Worm (Caenorhabditis elegans) whole organism, L1 larva: Measurements from ENCODE around the gene R05C11.2.
A peak's percentile ranks its signal among the peaks of the same experiment; 100 is the strongest.

Experiments
- C16A3.4 ChIP-seq: fragments of 150-350 bp; optimal IDR thresholded peaks from 2 replicates; lab custom pipeline; 2014; ENCODE audit warnings: missing biosample characterization, missing genetic modification characterization
- aha-1 ChIP-seq: fragments of 150-350 bp; optimal IDR thresholded peaks from 2 replicates; lab custom pipeline; 2014; ENCODE audit warnings: missing biosample characterization, missing genetic modification characterization
- ceh-8 ChIP-seq: fragments of 200-800 bp; sonication (Bioruptor generic); optimal IDR thresholded peaks from 2 replicates; lab custom pipeline; 2018; ENCODE audit warnings: mild to moderate bottlenecking, missing genetic modification characterization, moderate library complexity, missing compliant biosample characterization
- dpl-1 ChIP-seq, 3 experiments: fragments of 150-350 bp in 2 of 3; sonication (generic microtip) in 1 of 3; optimal IDR thresholded peaks; 2 replicates each; lab custom pipeline; 2014 to 2017; ENCODE audit warnings: missing biosample characterization in 3 of 3, missing genetic modification characterization in 3 of 3, missing genetic modification reagents in 3 of 3
- efl-1 ChIP-seq, 4 experiments: fragments of 150-350 bp; optimal IDR thresholded peaks in 3 of 4; peaks in 1 of 4; 1 replicate in 1 of 4; 2 replicates in 3 of 4; lab custom pipeline; 2014; ENCODE audit warnings: missing biosample characterization in 2 of 4, missing genetic modification characterization in 2 of 4, missing genetic modification reagents in 2 of 4
- egl-27 ChIP-seq, 2 experiments: fragments of 150-350 bp in 1 of 2; sonication (generic microtip); optimal IDR thresholded peaks; 3 replicates each; lab custom pipeline; 2017 to 2018; ENCODE audit warnings: missing biosample characterization in 2 of 2, missing genetic modification characterization in 2 of 2, missing genetic modification reagents in 2 of 2
- elt-3 ChIP-seq, 6 experiments: fragments of 150-350 bp in 1 of 6; sonication (generic microtip); optimal IDR thresholded peaks; 2 replicates each; lab custom pipeline; 2017 to 2018; ENCODE audit warnings: missing biosample characterization in 6 of 6, missing genetic modification characterization in 6 of 6, inconsistent platforms in 1 of 6
- fkh-4 ChIP-seq: sonication (generic microtip); optimal IDR thresholded peaks from 2 replicates; lab custom pipeline; 2016; ENCODE audit warnings: missing compliant biosample characterization, missing genetic modification characterization, borderline replicate concordance
- grh-1 ChIP-seq: fragments of 200-800 bp; sonication (Bioruptor generic); IDR thresholded peaks from 2 replicates; pipeline ENCODE4 v1.3.6; 2022; ENCODE audit warnings: missing genetic modification reagents, missing genetic modification characterization, missing compliant biosample characterization
- hlh-4 ChIP-seq: sonication (generic microtip); optimal IDR thresholded peaks from 2 replicates; lab custom pipeline; 2016; ENCODE audit warnings: mild to moderate bottlenecking, missing genetic modification characterization, missing compliant biosample characterization
- jun-1 ChIP-seq: fragments of 150-350 bp; optimal IDR thresholded peaks from 2 replicates; lab custom pipeline; 2014; ENCODE audit warnings: missing biosample characterization, missing genetic modification reagents, missing genetic modification characterization
- lin-13 ChIP-seq: fragments of 150-350 bp; optimal IDR thresholded peaks from 2 replicates; lab custom pipeline; 2014; ENCODE audit warnings: missing biosample characterization, missing genetic modification reagents, missing genetic modification characterization
- lin-14 ChIP-seq: fragments of 200-800 bp; sonication (Bioruptor generic); optimal IDR thresholded peaks from 2 replicates; lab custom pipeline; 2018; ENCODE audit warnings: mild to moderate bottlenecking, missing genetic modification characterization, moderate library complexity, missing compliant biosample characterization
- lin-35 ChIP-seq, 2 experiments: fragments of 150-350 bp; optimal IDR thresholded peaks; 2 replicates each; lab custom pipeline; 2014; ENCODE audit warnings: missing biosample characterization in 2 of 2, missing genetic modification characterization in 2 of 2, missing genetic modification reagents in 2 of 2
- lin-39 ChIP-seq: fragments of 150-350 bp; optimal IDR thresholded peaks from 2 replicates; lab custom pipeline; 2014; ENCODE audit warnings: missing biosample characterization, missing genetic modification reagents, missing genetic modification characterization
- lsy-2 ChIP-seq, 2 experiments: fragments of 150-350 bp; optimal IDR thresholded peaks; 2 replicates each; lab custom pipeline; 2014; ENCODE audit warnings: missing biosample characterization in 2 of 2, missing genetic modification characterization in 2 of 2
- mdl-1 ChIP-seq, 2 experiments: fragments of 150-350 bp; optimal IDR thresholded peaks; 2 replicates each; lab custom pipeline; 2014 to 2017; ENCODE audit warnings: missing biosample characterization in 2 of 2, missing genetic modification characterization in 2 of 2, inconsistent platforms in 1 of 2
- mef-2 ChIP-seq: fragments of 150-350 bp; optimal IDR thresholded peaks from 2 replicates; lab custom pipeline; 2014; ENCODE audit warnings: missing biosample characterization, missing genetic modification characterization
- nhr-19 ChIP-seq: fragments of 200-800 bp; sonication (Bioruptor generic); conservative IDR thresholded peaks from 2 replicates; pipeline ENCODE4 v1.3.6; 2022; ENCODE audit warnings: missing genetic modification characterization, missing compliant biosample characterization
- nhr-20 ChIP-seq: sonication (generic microtip); optimal IDR thresholded peaks from 2 replicates; lab custom pipeline; 2016; ENCODE audit warnings: mild to moderate bottlenecking, missing genetic modification characterization, missing compliant biosample characterization
- nhr-28 ChIP-seq: fragments of 150-350 bp; optimal IDR thresholded peaks from 2 replicates; lab custom pipeline; 2014; ENCODE audit warnings: missing biosample characterization, missing genetic modification characterization
- nhr-71 ChIP-seq: sonication (generic microtip); optimal IDR thresholded peaks from 2 replicates; lab custom pipeline; 2016; ENCODE audit warnings: mild to moderate bottlenecking, missing genetic modification characterization, moderate library complexity, missing compliant biosample characterization
- nhr-76 ChIP-seq: sonication (generic microtip); optimal IDR thresholded peaks from 2 replicates; lab custom pipeline; 2017; ENCODE audit warnings: missing biosample characterization, missing genetic modification characterization
- nhr-85 ChIP-seq: sonication (generic microtip); peaks from one replicate; lab custom pipeline; 2016; ENCODE audit warnings: missing genetic modification characterization, inconsistent platforms, missing compliant biosample characterization
- nhr-90 ChIP-seq: sonication (generic microtip); optimal IDR thresholded peaks from 2 replicates; lab custom pipeline; 2016; ENCODE audit warnings: mild to moderate bottlenecking, missing genetic modification characterization, missing compliant biosample characterization; ENCODE audit not compliant: poor library complexity
- pag-3 ChIP-seq: sonication (generic microtip); optimal IDR thresholded peaks from 2 replicates; lab custom pipeline; 2017; ENCODE audit warnings: missing genetic modification characterization, mild to moderate bottlenecking, missing compliant biosample characterization, antibody characterized with exemption, borderline replicate concordance; ENCODE audit not compliant: insufficient read depth
- rnt-1 ChIP-seq: sonication (generic microtip); optimal IDR thresholded peaks from 2 replicates; lab custom pipeline; 2016; ENCODE audit warnings: mild to moderate bottlenecking, missing genetic modification characterization, moderate library complexity, missing compliant biosample characterization
- snpc-4 ChIP-seq: fragments of 150-350 bp; optimal IDR thresholded peaks from 2 replicates; lab custom pipeline; 2014; ENCODE audit warnings: missing biosample characterization, missing genetic modification characterization
- snu-23 ChIP-seq: sonication (generic microtip); optimal IDR thresholded peaks from 2 replicates; lab custom pipeline; 2016; ENCODE audit warnings: missing genetic modification characterization, missing compliant biosample characterization
- sptf-1 ChIP-seq: fragments of 150-350 bp; optimal IDR thresholded peaks from 2 replicates; lab custom pipeline; 2014; ENCODE audit warnings: missing biosample characterization, missing genetic modification characterization
- swsn-7 ChIP-seq: sonication (generic microtip); optimal IDR thresholded peaks from 2 replicates; lab custom pipeline; 2016; ENCODE audit warnings: missing genetic modification characterization, missing compliant biosample characterization
- unc-130 ChIP-seq: fragments of 150-350 bp; optimal IDR thresholded peaks from 2 replicates; lab custom pipeline; 2017; ENCODE audit warnings: missing biosample characterization, missing genetic modification characterization, inconsistent platforms
- vab-15 ChIP-seq: sonication (generic microtip); optimal IDR thresholded peaks from 2 replicates; lab custom pipeline; 2017; ENCODE audit warnings: missing genotype, mild to moderate bottlenecking, missing genetic modification characterization, missing compliant biosample characterization
- xbp-1 ChIP-seq: sonication (generic microtip); optimal IDR thresholded peaks from 2 replicates; lab custom pipeline; 2016; ENCODE audit warnings: missing genetic modification characterization, missing compliant biosample characterization
- zag-1 ChIP-seq: fragments of 150-350 bp; optimal IDR thresholded peaks from 2 replicates; lab custom pipeline; 2014; ENCODE audit warnings: missing biosample characterization, missing genetic modification characterization

R05C11.2 gene

DNA sequence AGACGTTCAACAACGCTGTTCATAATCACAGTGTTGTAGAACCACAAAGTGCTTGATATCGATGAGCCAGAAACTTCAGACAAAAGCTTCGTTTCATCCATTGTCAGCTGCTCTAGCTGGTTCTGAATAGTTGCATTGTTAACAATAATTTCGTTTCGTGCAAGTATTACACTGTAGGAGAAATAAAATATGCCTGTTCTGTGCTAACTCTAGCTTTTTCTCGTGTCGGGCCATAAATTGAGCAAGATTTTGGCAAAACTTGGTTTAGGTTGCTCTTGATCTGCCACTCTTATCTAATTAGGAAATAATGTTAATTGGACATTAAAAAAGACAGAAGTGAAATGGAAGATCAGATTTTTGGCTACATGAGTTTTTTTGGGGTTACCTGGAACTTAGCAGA is at the start of gene R05C11.2:
Gene R05C11.2 (minus strand): TSS at position 101 of the 400 bp plus-strand sequence.
- TF ChIP-seq dpl-1 (GFP tag; optimal IDR thresholded peaks at IDR 0.05; lab: Kevin White, UChicago) (no peak), mef-2 (tag; lab: Kevin White, UChicago) (no peak), efl-1 (optimal IDR thresholded peaks at IDR 0.05; lab: Kevin White, UChicago) (no peak), efl-1 (GFP tag; optimal IDR thresholded peaks at IDR 0.05 in 1 of 2; lab: Kevin White, UChicago) (peak in 1 of 2 experiments; percentile 88)

- TF ChIP-seq rnt-1 (tag; lab: Kevin White, UChicago) (no peak), efl-1 (optimal IDR thresholded peaks at IDR 0.05; lab: Kevin White, UChicago) (no peak), efl-1 (GFP tag; optimal IDR thresholded peaks at IDR 0.05 in 1 of 2; lab: Kevin White, UChicago) (peak in 1 of 2 experiments; percentile 23)
- TF ChIP-seq, all 84 proteins: peak for 1
Measured at ce11 chrIV:2106708-2107107, 47.8 kb upstream of the R05C11.2 start.

DNA sequence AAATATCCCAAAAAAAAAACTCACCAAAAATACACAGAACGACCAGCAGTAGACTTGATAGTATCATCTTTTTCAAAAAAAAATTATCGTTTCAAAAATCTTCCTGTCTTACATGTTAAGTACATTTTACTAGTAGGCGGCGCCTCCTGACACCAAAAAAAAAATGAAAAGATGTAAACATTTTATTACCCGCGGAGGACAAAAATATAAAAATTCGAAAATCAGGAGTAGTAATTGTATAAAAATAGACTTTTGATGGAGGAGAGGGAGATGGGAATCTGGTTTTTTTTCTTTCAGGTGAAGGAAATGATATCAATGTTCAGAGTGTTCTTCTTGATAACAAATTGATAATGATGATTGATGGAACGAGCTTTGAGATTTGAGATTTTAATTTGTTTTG is 43.9 kb upstream of the R05C11.2 start, which contains the start of gene C23H5.15:
Gene C23H5.15 (minus strand): TSS at position 101 of the 400 bp plus-strand sequence.
- no peak for TF ChIP-seq zag-1 (tag; lab: Kevin White, UChicago)
- no peak for TF ChIP-seq pag-3
- no peak for TF ChIP-seq snpc-4
- TF ChIP-seq efl-1 (optimal IDR thresholded peaks at IDR 0.05; lab: Kevin White, UChicago), result no peak
- TF ChIP-seq efl-1 (GFP tag; optimal IDR thresholded peaks at IDR 0.05 in 1 of 2; lab: Kevin White, UChicago), result peak in 1 of 2 experiments; percentile 46
- no peak for TF ChIP-seq aha-1 (tag; lab: Kevin White, UChicago)

DNA sequence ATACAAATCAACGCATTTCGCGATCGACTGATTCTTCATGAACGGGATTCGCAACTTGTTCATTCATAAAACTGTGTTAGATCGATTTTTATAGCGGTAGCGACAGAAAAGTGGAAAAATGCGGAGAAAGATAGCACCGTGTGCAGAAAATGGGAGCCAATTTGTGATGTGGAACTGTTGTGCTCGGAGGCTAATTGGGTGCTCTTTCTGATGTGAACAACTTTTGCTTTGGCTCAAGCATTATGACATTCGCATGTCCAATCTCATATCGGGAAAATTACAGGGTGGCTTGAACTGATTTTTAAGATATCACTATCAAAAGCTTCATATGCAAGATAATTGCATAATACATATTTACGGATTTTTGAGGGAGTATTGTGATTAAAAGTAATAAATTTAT is 40.9 kb upstream of the R05C11.2 start, which contains the start of gene C23H5.11:
Gene C23H5.11 (minus strand): TSS at position 101 of the 400 bp plus-strand sequence.
- TF ChIP-seq nhr-28 (tag; lab: Kevin White, UChicago) (no peak), C16A3.4 (tag; lab: Kevin White, UChicago) (no peak), lin-39 (no peak), egl-27 (tag; optimal IDR thresholded peaks at IDR 0.05; lab: Kevin White, UChicago) (no peak), xbp-1 (tag; lab: Kevin White, UChicago) (no peak)

DNA sequence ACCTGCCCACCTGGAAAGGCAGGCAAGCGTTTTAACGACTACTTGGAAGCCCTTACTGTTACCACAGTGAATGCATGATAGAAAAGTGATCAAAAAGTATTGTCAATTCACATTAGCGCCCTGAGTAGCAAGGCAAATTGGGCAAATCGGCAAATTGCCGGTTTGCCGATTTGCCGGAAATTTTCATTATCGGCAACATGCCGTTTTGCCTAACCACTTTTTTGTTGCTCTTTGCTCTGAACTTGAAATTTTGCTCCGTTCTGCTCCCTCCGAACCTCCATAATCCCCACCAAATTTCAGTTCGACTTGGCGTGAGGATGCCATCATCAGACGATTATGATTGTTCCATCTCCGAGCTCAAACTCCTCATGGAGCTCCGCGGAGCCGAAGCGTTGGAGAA is 24.8 kb upstream of the R05C11.2 start, which contains the start of gene mca-2:
Gene mca-2 (plus strand): TSS at position 301 of the 400 bp plus-strand sequence.
- TF ChIP-seq nhr-28 (tag; lab: Kevin White, UChicago) (no peak), swsn-7 (tag; lab: Kevin White, UChicago) (no peak), elt-3 (tag; optimal IDR thresholded peaks at IDR 0.05; lab: Kevin White, UChicago) (no peak), lsy-2 (tag; optimal IDR thresholded peaks at IDR 0.05; lab: Kevin White, UChicago) (no peak), dpl-1 (GFP tag; optimal IDR thresholded peaks at IDR 0.05; lab: Kevin White, UChicago) (no peak)

ce11 chrIV:2083146-2083545 is 24.2 kb upstream of the R05C11.2 start:
- TF ChIP-seq rnt-1 (tag; lab: Kevin White, UChicago) (no peak), lin-35 (GFP tag; optimal IDR thresholded peaks at IDR 0.05; lab: Kevin White, UChicago) (peak in 1 of 2 experiments; percentile 38), C16A3.4 (tag; lab: Kevin White, UChicago) (no peak), lin-13 (GFP tag; lab: Kevin White, UChicago) (no peak), snu-23 (GFP tag; lab: Kevin White, UChicago) (peak; percentile 52), nhr-20 (tag; lab: Kevin White, UChicago) (peak; percentile 52), vab-15 (tag; lab: Kevin White, UChicago) (peak; percentile 88), mdl-1 (tag; optimal IDR thresholded peaks at IDR 0.05; lab: Kevin White, UChicago) (peak in 1 of 2 experiments; percentile 35), nhr-71 (tag; lab: Kevin White, UChicago) (peak; percentile 38), ceh-8 (GFP tag; lab: Kevin White, UChicago) (no peak), efl-1 (optimal IDR thresholded peaks at IDR 0.05; lab: Kevin White, UChicago) (peak in 1 of 2 experiments; percentile 14), efl-1 (GFP tag; optimal IDR thresholded peaks at IDR 0.05 in 1 of 2; lab: Kevin White, UChicago) (no peak), nhr-85 (tag; lab: Kevin White, UChicago) (peak; percentile 89), nhr-19 (GFP tag; lab: Robert Waterston, UW) (no peak), elt-3 (tag; optimal IDR thresholded peaks at IDR 0.05; lab: Kevin White, UChicago) (peak in 5 of 6 experiments; percentile 13 to 73 (median 59)), jun-1 (tag; lab: Kevin White, UChicago) (no peak), unc-130 (tag; lab: Kevin White, UChicago) (peak; percentile 1), sptf-1 (tag; lab: Kevin White, UChicago) (no peak), nhr-76 (tag; lab: Kevin White, UChicago) (no peak), nhr-90 (peak; percentile 30), grh-1 (GFP tag; lab: Robert Waterston, UW) (peak; percentile 33; the same call in 1 of the 2 replicates), nhr-28 (tag; lab: Kevin White, UChicago) (no peak), hlh-4 (tag; lab: Kevin White, UChicago) (no peak), fkh-4 (tag; lab: Kevin White, UChicago) (no peak), lsy-2 (tag; optimal IDR thresholded peaks at IDR 0.05; lab: Kevin White, UChicago) (peak in 1 of 2 experiments; percentile 40), lin-14 (GFP tag; lab: Kevin White, UChicago) (peak; percentile 75)
